Fruit fly (Drosophila melanogaster): ENCODE measurements around the gene Ag5r.

The Ag5r gene

DNA sequence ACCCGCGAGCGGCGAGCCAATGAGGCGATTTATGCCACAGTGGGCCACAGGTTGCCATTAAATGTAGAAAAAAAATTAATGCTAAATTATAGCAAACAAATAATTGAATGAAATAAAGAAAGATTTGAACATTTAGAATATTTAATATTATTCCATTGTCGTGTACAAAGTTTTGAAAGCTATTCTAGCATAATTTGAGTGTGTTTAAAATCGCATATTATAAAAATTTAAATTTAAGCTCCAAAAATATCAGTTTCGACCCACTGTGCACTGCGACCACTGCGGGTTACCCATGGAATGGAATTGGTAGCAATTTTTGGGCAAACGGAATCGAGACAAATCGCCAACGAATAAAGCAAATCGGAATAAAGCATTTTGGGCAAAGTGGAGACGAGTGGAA, 42.5 kb downstream of the Ag5r start (continued):
- peak; percentile 64 for TF ChIP-seq CoRest (tag; optimal IDR thresholded peaks at IDR 0.05)
- peak; percentile 3 for TF ChIP-seq CG30431 (GFP tag; optimal IDR thresholded peaks at IDR 0.05)
- TF ChIP-seq stc (GFP tag; IDR thresholded peaks at IDR 0.05) = peak; percentile 39; the same call in 1 of the 2 replicates
- peak in 1 of 2 experiments; percentile 42 for TF ChIP-seq Eip74EF (GFP tag; optimal IDR thresholded peaks at IDR 0.05)
- peak; percentile 47 for TF ChIP-seq Fer1 (GFP tag; optimal IDR thresholded peaks at IDR 0.05)
- peak; percentile 43 for TF ChIP-seq esg (GFP tag; conservative IDR thresholded peaks at IDR 0.05)
- no peak for TF ChIP-seq CG3838 (GFP tag; optimal IDR thresholded peaks at IDR 0.05)
- 0 out of 3 replicates have a peak, but pooled peaks have one; percentile 16 for TF ChIP-seq H15 (GFP tag; IDR thresholded peaks at IDR 0.05)
- TF ChIP-seq az2 (GFP tag; optimal IDR thresholded peaks at IDR 0.05) = peak; percentile 26
- TF ChIP-seq CG1603 (tag; optimal IDR thresholded peaks at IDR 0.05) = no peak
- TF ChIP-seq YL-1 (GFP tag; optimal IDR thresholded peaks at IDR 0.05) = no peak
- TF ChIP-seq CG12219 (GFP tag; optimal IDR thresholded peaks at IDR 0.05) = peak; percentile 15
- TF ChIP-seq CG8388 (GFP tag; optimal IDR thresholded peaks at IDR 0.05) = peak; percentile 56
- peak in 1 of 3 experiments; percentile 63 for TF ChIP-seq lola (GFP tag; optimal IDR thresholded peaks at IDR 0.05)
- no peak for TF ChIP-seq dpn (GFP tag; optimal IDR thresholded peaks at IDR 0.05)
- TF ChIP-seq CHES-1-like (GFP tag; optimal IDR thresholded peaks at IDR 0.05) = no peak
- no peak for TF ChIP-seq CG4360 (GFP tag; IDR thresholded peaks at IDR 0.05)
- TF ChIP-seq CG3847 (GFP tag; IDR thresholded peaks at IDR 0.05) = no peak
- no peak for TF ChIP-seq CG13624 (GFP tag; optimal IDR thresholded peaks at IDR 0.05)
- TF ChIP-seq gsb (GFP tag; IDR thresholded peaks at IDR 0.05) = no peak
- TF ChIP-seq gsb-n (tag; optimal IDR thresholded peaks at IDR 0.05) = peak; percentile 70
- TF ChIP-seq CG2202 (tag; optimal IDR thresholded peaks at IDR 0.05) = peak; percentile 32
- no peak for TF ChIP-seq slou (GFP tag; optimal IDR thresholded peaks at IDR 0.05)
- TF ChIP-seq NK7.1 (GFP tag; optimal IDR thresholded peaks at IDR 0.05) = no peak
- TF ChIP-seq CG15011 (GFP tag; optimal IDR thresholded peaks at IDR 0.05) = peak; percentile 14
- TF ChIP-seq gem (tag; optimal IDR thresholded peaks at IDR 0.05) = peak; percentile 81
- TF ChIP-seq CG4617 (GFP tag; optimal IDR thresholded peaks at IDR 0.05; ENCODE audit: borderline replicate concordance) = no peak
- no peak for TF ChIP-seq zen2 (GFP tag; IDR thresholded peaks at IDR 0.05; ENCODE audit: partially characterized antibody)
- TF ChIP-seq sqz (GFP tag; optimal IDR thresholded peaks at IDR 0.05) = peak; percentile 62
- no peak for TF ChIP-seq sug (tag; optimal IDR thresholded peaks at IDR 0.05)
- TF ChIP-seq Deaf1 (tag; optimal IDR thresholded peaks at IDR 0.05) = peak; percentile 11
- TF ChIP-seq MESR4 (GFP tag; optimal IDR thresholded peaks at IDR 0.05) = no peak
- no peak for TF ChIP-seq CG31388 (GFP tag; optimal IDR thresholded peaks at IDR 0.05)
- TF ChIP-seq Dbx (GFP tag; IDR thresholded peaks at IDR 0.05) = no peak
- no peak for TF ChIP-seq ewg (GFP tag; optimal IDR thresholded peaks at IDR 0.05)
- TF ChIP-seq sob (GFP tag; IDR thresholded peaks at IDR 0.05) = no peak
- 0 out of 2 replicates have a peak, but pooled peaks have one; percentile 26 for TF ChIP-seq ro (GFP tag; IDR thresholded peaks at IDR 0.05)
- no peak for TF ChIP-seq CG8290 (GFP tag; optimal IDR thresholded peaks at IDR 0.05)
- TF ChIP-seq CG8290 (tag; optimal IDR thresholded peaks at IDR 0.05) = no peak
- TF ChIP-seq CG17568 (GFP tag; optimal IDR thresholded peaks at IDR 0.05) = no peak
- peak; percentile 28 for TF ChIP-seq nerfin-1 (tag; optimal IDR thresholded peaks at IDR 0.05)
- no peak for TF ChIP-seq CG10431 (GFP tag; optimal IDR thresholded peaks at IDR 0.05)
- peak; percentile 56; the same call in 1 of the 2 replicates for TF ChIP-seq Ada2b (GFP tag; IDR thresholded peaks at IDR 0.05)
- no peak for TF ChIP-seq CG30020 (tag; optimal IDR thresholded peaks at IDR 0.05)
- TF ChIP-seq Lim3 (GFP tag; IDR thresholded peaks at IDR 0.05) = no peak
- no peak for TF ChIP-seq CG12071 (GFP tag; optimal IDR thresholded peaks at IDR 0.05)
- no peak for TF ChIP-seq stwl (tag; optimal IDR thresholded peaks at IDR 0.05)
- no peak for TF ChIP-seq CG43689 (GFP tag; IDR thresholded peaks at IDR 0.05)
- peak; percentile 7 for TF ChIP-seq CG10147 (GFP tag; optimal IDR thresholded peaks at IDR 0.05)
- TF ChIP-seq Mrtf (GFP tag; IDR thresholded peaks at IDR 0.05) = no peak
- TF ChIP-seq CG8924 (tag; optimal IDR thresholded peaks at IDR 0.05) = peak; percentile 56
